Worm (Caenorhabditis elegans) whole organism, L3 larva: Measurements from ENCODE around the gene F57F4.1.

ENCODE experiments used
- aly-2 ChIP-seq: fragments of 150-350 bp; optimal IDR thresholded peaks from 2 replicates; lab custom pipeline; 2014; ENCODE audit warnings: missing biosample characterization, missing genetic modification characterization
- ceh-16 ChIP-seq: sonication (generic microtip); optimal IDR thresholded peaks from 2 replicates; lab custom pipeline; 2017; ENCODE audit warnings: missing biosample characterization, missing genetic modification characterization
- ceh-28 ChIP-seq: fragments of 150-350 bp; optimal IDR thresholded peaks from 2 replicates; lab custom pipeline; 2014; ENCODE audit warnings: missing biosample characterization, missing genetic modification reagents, missing genetic modification characterization
- ceh-82 ChIP-seq: fragments of 150-350 bp; optimal IDR thresholded peaks from 2 replicates; lab custom pipeline; 2014; ENCODE audit warnings: missing biosample characterization, missing genetic modification characterization
- ceh-9 ChIP-seq: sonication (generic microtip); optimal IDR thresholded peaks from 2 replicates; lab custom pipeline; 2018; ENCODE audit warnings: missing biosample characterization, missing genetic modification characterization
- daf-12 ChIP-seq: fragments of 150-350 bp; optimal IDR thresholded peaks from 2 replicates; lab custom pipeline; 2014; ENCODE audit warnings: missing biosample characterization, missing genetic modification reagents, missing genetic modification characterization
- egl-27 ChIP-seq: sonication (generic microtip); optimal IDR thresholded peaks from 4 replicates; lab custom pipeline; 2017; ENCODE audit warnings: missing biosample characterization, missing genetic modification reagents, missing genetic modification characterization
- egl-5 ChIP-seq: fragments of 150-350 bp; optimal IDR thresholded peaks from 2 replicates; lab custom pipeline; 2017; ENCODE audit warnings: missing biosample characterization, missing genetic modification reagents, missing genetic modification characterization, inconsistent platforms
- elt-2 ChIP-seq: sonication (generic microtip); optimal IDR thresholded peaks from 2 replicates; lab custom pipeline; 2016; ENCODE audit warnings: missing genetic modification reagents, mild to moderate bottlenecking, missing genetic modification characterization, missing compliant biosample characterization
- elt-3 ChIP-seq, 3 experiments: fragments of 150-350 bp in 1 of 3; sonication (generic microtip) in 2 of 3; optimal IDR thresholded peaks; 2 replicates in 2 of 3; 4 replicates in 1 of 3; lab custom pipeline; 2014 to 2017; ENCODE audit warnings: missing biosample characterization in 3 of 3, missing genetic modification characterization in 3 of 3
- eor-1 ChIP-seq, 2 experiments: fragments of 150-350 bp; optimal IDR thresholded peaks; 2 replicates each; lab custom pipeline; 2014 to 2018; ENCODE audit warnings: missing biosample characterization in 2 of 2, missing genetic modification characterization in 2 of 2
- fkh-10 ChIP-seq: sonication (generic microtip); optimal IDR thresholded peaks from 2 replicates; lab custom pipeline; 2017; ENCODE audit warnings: missing biosample characterization, missing genetic modification reagents, missing genetic modification characterization
- fos-1 ChIP-seq: fragments of 150-350 bp; optimal IDR thresholded peaks from 2 replicates; lab custom pipeline; 2014; ENCODE audit warnings: missing biosample characterization, missing genetic modification characterization
- hmg-11 ChIP-seq: sonication (generic microtip); optimal IDR thresholded peaks from 2 replicates; lab custom pipeline; 2016; ENCODE audit warnings: missing genetic modification characterization, missing compliant biosample characterization
- jun-1 ChIP-seq: fragments of 150-350 bp; optimal IDR thresholded peaks from 2 replicates; lab custom pipeline; 2014; ENCODE audit warnings: missing biosample characterization, missing genetic modification reagents, missing genetic modification characterization
- lin-15B ChIP-seq: fragments of 150-350 bp; optimal IDR thresholded peaks from 2 replicates; lab custom pipeline; 2014; ENCODE audit warnings: missing biosample characterization, missing genetic modification characterization
- lin-39 ChIP-seq: fragments of 150-350 bp; optimal IDR thresholded peaks from 2 replicates; lab custom pipeline; 2018; ENCODE audit warnings: missing biosample characterization, missing genetic modification reagents, missing genetic modification characterization
- lsy-12 ChIP-seq: sonication (generic microtip); optimal IDR thresholded peaks from 2 replicates; lab custom pipeline; 2016; ENCODE audit warnings: mild to moderate bottlenecking, missing genetic modification characterization, missing compliant biosample characterization
- mdl-1 ChIP-seq: fragments of 150-350 bp; optimal IDR thresholded peaks from 2 replicates; lab custom pipeline; 2014; ENCODE audit warnings: missing biosample characterization, missing genetic modification characterization
- mml-1 ChIP-seq: fragments of 150-350 bp; sonication (generic microtip); optimal IDR thresholded peaks from 3 replicates; lab custom pipeline; 2014; ENCODE audit warnings: missing biosample characterization, missing genetic modification characterization
- nfya-1 ChIP-seq: sonication (generic microtip); optimal IDR thresholded peaks from 2 replicates; lab custom pipeline; 2017; ENCODE audit warnings: missing genetic modification characterization, mild to moderate bottlenecking, missing compliant biosample characterization, antibody characterized with exemption, moderate library complexity; ENCODE audit not compliant: insufficient read depth
- nhr-11 ChIP-seq: fragments of 150-350 bp; optimal IDR thresholded peaks from 2 replicates; lab custom pipeline; 2014; ENCODE audit warnings: missing biosample characterization, missing genetic modification characterization
- nhr-12 ChIP-seq: fragments of 150-350 bp; optimal IDR thresholded peaks from 2 replicates; lab custom pipeline; 2014; ENCODE audit warnings: missing biosample characterization, missing genetic modification characterization
- nhr-23 ChIP-seq: fragments of 150-350 bp; optimal IDR thresholded peaks from 2 replicates; lab custom pipeline; 2014; ENCODE audit warnings: missing biosample characterization, missing genetic modification reagents, missing genetic modification characterization
- nhr-237 ChIP-seq: fragments of 150-350 bp; optimal IDR thresholded peaks from 2 replicates; lab custom pipeline; 2014; ENCODE audit warnings: missing biosample characterization, missing genetic modification characterization
- nhr-25 ChIP-seq: sonication (generic microtip); optimal IDR thresholded peaks from 2 replicates; lab custom pipeline; 2017; ENCODE audit warnings: missing biosample characterization, missing genetic modification characterization
- nhr-28 ChIP-seq: fragments of 150-350 bp; optimal IDR thresholded peaks from 2 replicates; lab custom pipeline; 2014; ENCODE audit warnings: missing biosample characterization, missing genetic modification characterization
- nhr-43 ChIP-seq: sonication (generic microtip); optimal IDR thresholded peaks from 2 replicates; lab custom pipeline; 2016; ENCODE audit warnings: mild to moderate bottlenecking, missing genetic modification characterization, missing compliant biosample characterization; ENCODE audit not compliant: poor library complexity, severe bottlenecking
- nhr-67 ChIP-seq: fragments of 150-350 bp; optimal IDR thresholded peaks from 2 replicates; lab custom pipeline; 2014; ENCODE audit warnings: missing biosample characterization, missing genetic modification characterization
- nhr-76 ChIP-seq: fragments of 150-350 bp; sonication (generic microtip); optimal IDR thresholded peaks from 5 replicates; lab custom pipeline; 2014; ENCODE audit warnings: missing biosample characterization, missing genetic modification characterization
- nhr-77 ChIP-seq: fragments of 150-350 bp; optimal IDR thresholded peaks from 2 replicates; lab custom pipeline; 2014; ENCODE audit warnings: missing biosample characterization, missing genetic modification characterization
- pha-4 ChIP-seq: fragments of 150-350 bp; optimal IDR thresholded peaks from 2 replicates; lab custom pipeline; 2014; ENCODE audit warnings: missing biosample characterization, missing genetic modification reagents, missing genetic modification characterization
- pqm-1 ChIP-seq: fragments of 150-350 bp; optimal IDR thresholded peaks from 2 replicates; lab custom pipeline; 2017; ENCODE audit warnings: missing biosample characterization, missing genetic modification characterization, inconsistent platforms
- sea-2 ChIP-seq: fragments of 150-350 bp; sonication (generic microtip); optimal IDR thresholded peaks from 4 replicates; lab custom pipeline; 2014; ENCODE audit warnings: missing biosample characterization, missing genetic modification reagents, missing genetic modification characterization
- snpc-4 ChIP-seq: fragments of 150-350 bp; optimal IDR thresholded peaks from 2 replicates; lab custom pipeline; 2014; ENCODE audit warnings: missing biosample characterization, missing genetic modification characterization
- tbx-2 ChIP-seq: sonication (generic microtip); optimal IDR thresholded peaks from 2 replicates; lab custom pipeline; 2016; ENCODE audit warnings: mild to moderate bottlenecking, missing genetic modification characterization, missing compliant biosample characterization
- unc-39 ChIP-seq: sonication (generic microtip); optimal IDR thresholded peaks from 4 replicates; lab custom pipeline; 2017; ENCODE audit warnings: missing biosample characterization, missing genetic modification characterization
- unc-62 ChIP-seq: fragments of 150-350 bp; sonication (generic microtip); optimal IDR thresholded peaks from 4 replicates; lab custom pipeline; 2014; ENCODE audit warnings: missing biosample characterization, missing genetic modification reagents, missing genetic modification characterization
- zag-1 ChIP-seq: fragments of 150-350 bp; optimal IDR thresholded peaks from 2 replicates; lab custom pipeline; 2014; ENCODE audit warnings: missing biosample characterization, missing genetic modification characterization
- ztf-11 ChIP-seq: fragments of 150-350 bp; optimal IDR thresholded peaks from 2 replicates; lab custom pipeline; 2014; ENCODE audit warnings: missing biosample characterization, missing genetic modification characterization

The F57F4.1 gene

ce11 chrV:6413057-6413456 lies 22.8 kb downstream of the F57F4.1 start:
- peak; percentile 27 for TF ChIP-seq nfya-1 (tag; lab: Kevin White, UChicago)
- peak; percentile 67 for TF ChIP-seq jun-1 (tag; lab: Kevin White, UChicago)
- TF ChIP-seq nhr-67: no peak
- no peak for TF ChIP-seq nhr-76 (tag; lab: Kevin White, UChicago)
- no peak for TF ChIP-seq nhr-237 (tag; lab: Kevin White, UChicago)
- TF ChIP-seq elt-2 (tag; lab: Kevin White, UChicago): peak; percentile 99
- peak; percentile 88 for TF ChIP-seq pqm-1 (tag; lab: Kevin White, UChicago)

ce11 chrV:6414469-6414868 lies 24.2 kb downstream of the F57F4.1 start:
- TF ChIP-seq pqm-1 (tag; lab: Kevin White, UChicago): peak; percentile 37
- no peak for TF ChIP-seq nhr-23 (tag; lab: Kevin White, UChicago)
- no peak for TF ChIP-seq pha-4
- no peak for TF ChIP-seq eor-1 (tag; optimal IDR thresholded peaks at IDR 0.05; lab: Kevin White, UChicago)
- no peak for TF ChIP-seq aly-2 (tag; lab: Kevin White, UChicago)
- TF ChIP-seq fkh-10 (GFP tag; lab: Kevin White, UChicago): no peak
- no peak for TF ChIP-seq unc-39 (tag; lab: Kevin White, UChicago)
- TF ChIP-seq nhr-43 (tag; lab: Kevin White, UChicago): no peak
- peak; percentile 74 for TF ChIP-seq elt-2 (tag; lab: Kevin White, UChicago)
- TF ChIP-seq egl-27 (tag; lab: Kevin White, UChicago): no peak

ce11 chrV:6414985-6415384 lies 24.7 kb downstream of the F57F4.1 start, which contains the start of gene cht-6:
TSS of gene cht-6 (plus strand) at chrV:6414993.
- TF ChIP-seq nhr-28 (tag; lab: Kevin White, UChicago) (no peak), hmg-11 (tag; lab: Kevin White, UChicago) (no peak), nhr-67 (no peak), egl-27 (tag; lab: Kevin White, UChicago) (no peak), zag-1 (no peak), nhr-25 (tag; lab: Kevin White, UChicago) (no peak), eor-1 (tag; optimal IDR thresholded peaks at IDR 0.05; lab: Kevin White, UChicago) (no peak), elt-2 (tag; lab: Kevin White, UChicago) (no peak), snpc-4 (tag; lab: Kevin White, UChicago) (no peak), mdl-1 (no peak), aly-2 (tag; lab: Kevin White, UChicago) (no peak)

ce11 chrV:6424055-6424454 lies 33.8 kb downstream of the F57F4.1 start, which contains the start of gene urb-1:
TSS of gene urb-1 (minus strand) at chrV:6424155.
- peak; percentile 36 for TF ChIP-seq nhr-77 (tag; lab: Kevin White, UChicago)
- no peak for TF ChIP-seq pha-4

ce11 chrV:6425927-6426326 lies 35.7 kb downstream of the F57F4.1 start, which contains the start of gene T05H4.11:
TSS of gene T05H4.11 (minus strand) at chrV:6426261.
- TF ChIP-seq mml-1 (tag; lab: Kevin White, UChicago): no peak
- no peak for TF ChIP-seq egl-27 (tag; lab: Kevin White, UChicago)
- no peak for TF ChIP-seq tbx-2 (tag; lab: Kevin White, UChicago)
- no peak for TF ChIP-seq lin-39 (tag; lab: Kevin White, UChicago)
- no peak for TF ChIP-seq mdl-1
- no peak for TF ChIP-seq unc-62
- TF ChIP-seq ztf-11: no peak
- TF ChIP-seq nhr-28 (tag; lab: Kevin White, UChicago): no peak
- TF ChIP-seq aly-2 (tag; lab: Kevin White, UChicago): no peak
- no peak for TF ChIP-seq ceh-28 (tag; lab: Kevin White, UChicago)
- TF ChIP-seq egl-5 (tag; lab: Kevin White, UChicago): no peak
- peak; percentile 31 for TF ChIP-seq lsy-12 (tag; lab: Kevin White, UChicago)
- no peak for TF ChIP-seq daf-12 (tag; lab: Kevin White, UChicago)
- TF ChIP-seq unc-39 (tag; lab: Kevin White, UChicago): no peak
- no peak for TF ChIP-seq eor-1 (tag; optimal IDR thresholded peaks at IDR 0.05; lab: Kevin White, UChicago)
- TF ChIP-seq pha-4: peak; percentile 7
- TF ChIP-seq nhr-23 (tag; lab: Kevin White, UChicago): peak; percentile 35
- no peak for TF ChIP-seq hmg-11 (tag; lab: Kevin White, UChicago)
- no peak for TF ChIP-seq ceh-9
- TF ChIP-seq nfya-1 (tag; lab: Kevin White, UChicago): no peak
- TF ChIP-seq nhr-12 (tag; lab: Kevin White, UChicago): no peak
- no peak for TF ChIP-seq lin-15B
- TF ChIP-seq nhr-43 (tag; lab: Kevin White, UChicago): no peak
- no peak for TF ChIP-seq nhr-76 (tag; lab: Kevin White, UChicago)
- TF ChIP-seq nhr-11 (tag; lab: Kevin White, UChicago): no peak
- peak; percentile 27 for TF ChIP-seq nhr-25 (tag; lab: Kevin White, UChicago)
- no peak for TF ChIP-seq fos-1 (tag; lab: Kevin White, UChicago)
- TF ChIP-seq ceh-16 (tag; lab: Kevin White, UChicago): no peak
- TF ChIP-seq elt-2 (tag; lab: Kevin White, UChicago): peak; percentile 27
- no peak for TF ChIP-seq nhr-77 (tag; lab: Kevin White, UChicago)
- TF ChIP-seq elt-3 (tag; optimal IDR thresholded peaks at IDR 0.05; lab: Kevin White, UChicago): peak in 1 of 3 experiments; percentile 9
- no peak for TF ChIP-seq ceh-82
- TF ChIP-seq sea-2 (GFP tag; lab: Kevin White, UChicago): no peak
- TF ChIP-seq fkh-10 (GFP tag; lab: Kevin White, UChicago): no peak
- peak; percentile 11 for TF ChIP-seq pqm-1 (tag; lab: Kevin White, UChicago)
- no peak for TF ChIP-seq snpc-4 (tag; lab: Kevin White, UChicago)
